Fruit fly (Drosophila melanogaster): ENCODE data around the gene mor.

mor gene

dm6 chr3R:16004015-16004414 is 31.3 kb upstream of the mor start (continued):
- no peak for TF ChIP-seq tin (GFP tag; optimal IDR thresholded peaks at IDR 0.05)
- TF ChIP-seq H15 (GFP tag; IDR thresholded peaks at IDR 0.05): no peak
- TF ChIP-seq scrt (GFP tag; optimal IDR thresholded peaks at IDR 0.05): no peak
- TF ChIP-seq CG34224 (GFP tag; IDR thresholded peaks at IDR 0.05; ENCODE audit: partially characterized antibody): peak; percentile 81
- peak; percentile 65 for TF ChIP-seq hbn (GFP tag; IDR thresholded peaks at IDR 0.05; ENCODE audit: partially characterized antibody)
- TF ChIP-seq CG9437 (GFP tag; optimal IDR thresholded peaks at IDR 0.05): no peak
- TF ChIP-seq bcd (GFP tag; optimal IDR thresholded peaks at IDR 0.05): no peak
- TF ChIP-seq CG7271 (tag; optimal IDR thresholded peaks at IDR 0.05): no peak
- peak; percentile 61 for TF ChIP-seq amos (GFP tag; IDR thresholded peaks at IDR 0.05; ENCODE audit: partially characterized antibody)
- peak; percentile 3 for TF ChIP-seq grau (tag; optimal IDR thresholded peaks at IDR 0.05)
- TF ChIP-seq CG2712 (tag; optimal IDR thresholded peaks at IDR 0.05): peak; percentile 44
- TF ChIP-seq NC2α (GFP tag; optimal IDR thresholded peaks at IDR 0.05): no peak
- TF ChIP-seq CG12155 (GFP tag; optimal IDR thresholded peaks at IDR 0.05): no peak
- no peak for TF ChIP-seq cwo (GFP tag; optimal IDR thresholded peaks at IDR 0.05)
- no peak for TF ChIP-seq CG15073 (GFP tag; optimal IDR thresholded peaks at IDR 0.05)
- no peak for TF ChIP-seq CG1529 (GFP tag; optimal IDR thresholded peaks at IDR 0.05)
- TF ChIP-seq CG1024 (GFP tag; IDR thresholded peaks at IDR 0.05): no peak
- TF ChIP-seq inv (GFP tag; IDR thresholded peaks at IDR 0.05; ENCODE audit: partially characterized antibody): no peak
- no peak for TF ChIP-seq dysf (GFP tag; IDR thresholded peaks at IDR 0.05)
- no peak for TF ChIP-seq Hand (GFP tag; optimal IDR thresholded peaks at IDR 0.05)
- TF ChIP-seq Pdp1 (GFP tag; optimal IDR thresholded peaks at IDR 0.05): peak in 1 of 2 experiments; percentile 33
- TF ChIP-seq CG13624 (GFP tag; optimal IDR thresholded peaks at IDR 0.05): peak; percentile 15
- TF ChIP-seq Lhr (GFP tag; optimal IDR thresholded peaks at IDR 0.05): peak; percentile 73
- TF ChIP-seq run (tag; optimal IDR thresholded peaks at IDR 0.05): no peak
- no peak for TF ChIP-seq dimm (GFP tag; IDR thresholded peaks at IDR 0.05)
- TF ChIP-seq D19A (tag; optimal IDR thresholded peaks at IDR 0.05): no peak
- TF ChIP-seq CG11247 (GFP tag; IDR thresholded peaks at IDR 0.05): no peak
- TF ChIP-seq CG16863 (GFP tag; optimal IDR thresholded peaks at IDR 0.05): no peak
- TF ChIP-seq trh (GFP tag; optimal IDR thresholded peaks at IDR 0.05): no peak
- TF ChIP-seq CG7963 (GFP tag; IDR thresholded peaks at IDR 0.05; ENCODE audit: partially characterized antibody): peak; percentile 48; the same call in 1 of the 3 replicates
- TF ChIP-seq Ets97D (GFP tag; optimal IDR thresholded peaks at IDR 0.05): peak; percentile 68
- TF ChIP-seq CG15479 (GFP tag; optimal IDR thresholded peaks at IDR 0.05): no peak
- TF ChIP-seq CG7987 (GFP tag; optimal IDR thresholded peaks at IDR 0.05): no peak
- TF ChIP-seq CG6175 (GFP tag; IDR thresholded peaks at IDR 0.05): no peak
- TF ChIP-seq CG18262 (tag; optimal IDR thresholded peaks at IDR 0.05): peak; percentile 36
- no peak for TF ChIP-seq CG32767 (GFP tag; IDR thresholded peaks at IDR 0.05)
- peak; percentile 100 for TF ChIP-seq stwl (tag; optimal IDR thresholded peaks at IDR 0.05)
- peak; percentile 78 for TF ChIP-seq zen2 (GFP tag; IDR thresholded peaks at IDR 0.05; ENCODE audit: partially characterized antibody)
- no peak for TF ChIP-seq sisA (GFP tag; IDR thresholded peaks at IDR 0.05)
- TF ChIP-seq CG14441 (GFP tag; IDR thresholded peaks at IDR 0.05): no peak
- no peak for TF ChIP-seq btn (GFP tag; optimal IDR thresholded peaks at IDR 0.05)
- no peak for TF ChIP-seq fru (optimal IDR thresholded peaks at IDR 0.05)
- no peak for TF ChIP-seq Mes4 (GFP tag; optimal IDR thresholded peaks at IDR 0.05)
- peak; percentile 16 for TF ChIP-seq Nf-YB (GFP tag; optimal IDR thresholded peaks at IDR 0.05)
- peak; percentile 38 for TF ChIP-seq dmrt11E (tag; optimal IDR thresholded peaks at IDR 0.05)
- peak; percentile 84 for TF ChIP-seq CG8290 (GFP tag; optimal IDR thresholded peaks at IDR 0.05)
- peak in 1 of 2 experiments; percentile 17 for TF ChIP-seq CG8290 (tag; optimal IDR thresholded peaks at IDR 0.05)
- TF ChIP-seq CG30020 (tag; optimal IDR thresholded peaks at IDR 0.05): no peak
- no peak for TF ChIP-seq CG1233 (GFP tag; optimal IDR thresholded peaks at IDR 0.05)
- TF ChIP-seq CG30431 (GFP tag; optimal IDR thresholded peaks at IDR 0.05): no peak
- no peak for TF ChIP-seq CG43689 (GFP tag; IDR thresholded peaks at IDR 0.05)
- TF ChIP-seq gcm2 (GFP tag; optimal IDR thresholded peaks at IDR 0.05): no peak

Measured in whole organism, embryonic.